Worm (Caenorhabditis elegans) whole organism, midembryonic: ENCODE data around the gene srsx-30.

ENCODE experiments used
- T22C8.4 ChIP-seq: fragments of 200-800 bp; sonication (Bioruptor generic); IDR thresholded peaks from 2 replicates; pipeline ENCODE4 v1.3.6; 2022; ENCODE audit warnings: missing genetic modification characterization, missing compliant biosample characterization
- cog-1 ChIP-seq: sonication (generic microtip); optimal IDR thresholded peaks from 2 replicates; lab custom pipeline; 2016; ENCODE audit warnings: missing genetic modification characterization, missing compliant biosample characterization
- flt-1 ChIP-seq: fragments of 200-800 bp; sonication (Bioruptor generic); IDR thresholded peaks from 2 replicates; pipeline ENCODE4 v1.3.6; 2022; ENCODE audit warnings: missing genetic modification characterization, missing compliant biosample characterization
- klf-2 ChIP-seq: fragments of 200-800 bp; sonication (Bioruptor generic); conservative IDR thresholded peaks from 2 replicates; pipeline ENCODE4 v1.3.6; 2022; ENCODE audit warnings: missing genetic modification reagents, missing genetic modification characterization, missing compliant biosample characterization
- med-1 ChIP-seq: sonication (generic microtip); optimal IDR thresholded peaks from 2 replicates; lab custom pipeline; 2017; ENCODE audit warnings: missing genetic modification characterization, mild to moderate bottlenecking, missing compliant biosample characterization, antibody characterized with exemption, missing genetic modification reagents; ENCODE audit not compliant: insufficient read depth
- ref-1 ChIP-seq: fragments of 200-800 bp; sonication (Bioruptor generic); conservative IDR thresholded peaks from 2 replicates; pipeline ENCODE4 v1.3.6; 2022; ENCODE audit warnings: missing genetic modification reagents, missing genetic modification characterization, missing compliant biosample characterization
- tab-1 ChIP-seq: fragments of 200-800 bp; sonication (Bioruptor generic); IDR thresholded peaks from 2 replicates; pipeline ENCODE4 v1.3.6; 2022; ENCODE audit warnings: missing genetic modification characterization, missing compliant biosample characterization
- ztf-23 ChIP-seq: fragments of 200-800 bp; sonication (Bioruptor generic); IDR thresholded peaks from 2 replicates; pipeline ENCODE4 v1.3.6; 2022; ENCODE audit warnings: missing genetic modification reagents, missing genetic modification characterization, missing compliant biosample characterization
- ztf-29 ChIP-seq: fragments of 200-800 bp; sonication (Bioruptor generic); IDR thresholded peaks from 2 replicates; pipeline ENCODE4 v1.3.6; 2022; ENCODE audit warnings: missing genetic modification reagents, missing genetic modification characterization, missing compliant biosample characterization

srsx-30 gene

DNA sequence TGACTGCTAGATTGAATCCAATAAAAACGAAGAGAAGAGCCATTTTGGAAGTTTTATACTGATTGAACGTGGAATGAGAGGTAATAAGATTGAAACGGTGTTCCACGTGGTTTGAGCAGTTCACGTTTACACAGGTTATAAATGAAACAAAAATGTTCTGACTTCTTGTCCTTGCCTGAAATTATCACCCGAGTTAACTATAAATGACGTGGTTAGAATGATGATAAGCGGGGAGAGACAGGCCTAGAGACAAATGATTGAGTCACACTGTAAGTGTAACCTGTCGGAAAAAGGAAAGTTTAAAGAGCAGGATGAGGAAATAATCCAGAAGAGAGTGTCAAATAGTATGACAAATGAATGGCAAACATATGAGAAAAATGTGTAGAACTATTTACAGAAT, 2.3 kb downstream of the srsx-30 start, which contains the start of gene C51E3.10:
TSS of gene C51E3.10 (minus strand) at position 181 of the 400 bp plus-strand sequence.
- TF ChIP-seq flt-1 (GFP tag; lab: Robert Waterston, UW) (no peak), klf-2 (GFP tag; lab: Robert Waterston, UW) (no peak), tab-1 (GFP tag; lab: Robert Waterston, UW) (no peak), ztf-29 (GFP tag; lab: Robert Waterston, UW) (no peak), T22C8.4 (GFP tag; lab: Robert Waterston, UW) (no peak), cog-1 (no peak), med-1 (GFP tag; lab: Kevin White, UChicago) (no peak), ref-1 (GFP tag; lab: Robert Waterston, UW) (no peak), ztf-23 (no peak)

DNA sequence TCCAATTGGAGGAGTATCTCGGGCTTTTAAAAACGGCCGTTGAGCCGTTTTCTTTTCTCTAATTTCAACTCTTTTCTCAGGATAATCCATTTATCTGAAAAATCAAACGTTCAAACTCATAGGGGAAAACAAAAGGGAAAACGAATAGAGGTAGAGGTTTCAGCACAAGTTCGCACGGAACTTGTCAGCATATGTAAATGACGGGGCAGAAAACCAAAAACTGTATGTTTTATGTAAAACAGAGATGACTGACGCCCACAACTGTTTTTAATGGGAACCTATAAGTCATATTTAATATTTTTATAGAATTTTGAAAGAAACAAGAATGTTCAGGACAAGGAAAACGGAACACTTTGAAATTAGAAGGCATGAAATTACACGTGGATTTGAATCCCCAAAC, 7.7 kb downstream of the srsx-30 start, which contains the start of gene C51E3.6:
TSS of gene C51E3.6 (minus strand) at position 101 of the 400 bp plus-strand sequence.
- TF ChIP-seq ztf-29 (GFP tag; lab: Robert Waterston, UW) (no peak), med-1 (GFP tag; lab: Kevin White, UChicago) (no peak), T22C8.4 (GFP tag; lab: Robert Waterston, UW) (no peak), ztf-23 (no peak)

ce11 chrV:10168870-10169269, 10.2 kb downstream of the srsx-30 start:
- TF ChIP-seq tab-1 (GFP tag; lab: Robert Waterston, UW): no peak
- TF ChIP-seq klf-2 (GFP tag; lab: Robert Waterston, UW): no peak
- no peak for TF ChIP-seq flt-1 (GFP tag; lab: Robert Waterston, UW)
- TF ChIP-seq ztf-29 (GFP tag; lab: Robert Waterston, UW): no peak
- TF ChIP-seq cog-1: no peak
- TF ChIP-seq ref-1 (GFP tag; lab: Robert Waterston, UW): no peak
- TF ChIP-seq T22C8.4 (GFP tag; lab: Robert Waterston, UW): no peak
- TF ChIP-seq med-1 (GFP tag; lab: Kevin White, UChicago): no peak
- no peak for TF ChIP-seq ztf-23

- TF ChIP-seq ztf-23 (no peak), cog-1 (no peak), flt-1 (GFP tag; lab: Robert Waterston, UW) (no peak), tab-1 (GFP tag; lab: Robert Waterston, UW) (no peak), ztf-29 (GFP tag; lab: Robert Waterston, UW) (no peak), klf-2 (GFP tag; lab: Robert Waterston, UW) (no peak), med-1 (GFP tag; lab: Kevin White, UChicago) (no peak), ref-1 (GFP tag; lab: Robert Waterston, UW) (no peak), T22C8.4 (GFP tag; lab: Robert Waterston, UW) (no peak)
Measured at ce11 chrV:10173653-10174052, 15.0 kb downstream of the srsx-30 start, which contains the start of gene egl-3. TSS of gene egl-3 (minus strand) at chrV:10173753.

DNA sequence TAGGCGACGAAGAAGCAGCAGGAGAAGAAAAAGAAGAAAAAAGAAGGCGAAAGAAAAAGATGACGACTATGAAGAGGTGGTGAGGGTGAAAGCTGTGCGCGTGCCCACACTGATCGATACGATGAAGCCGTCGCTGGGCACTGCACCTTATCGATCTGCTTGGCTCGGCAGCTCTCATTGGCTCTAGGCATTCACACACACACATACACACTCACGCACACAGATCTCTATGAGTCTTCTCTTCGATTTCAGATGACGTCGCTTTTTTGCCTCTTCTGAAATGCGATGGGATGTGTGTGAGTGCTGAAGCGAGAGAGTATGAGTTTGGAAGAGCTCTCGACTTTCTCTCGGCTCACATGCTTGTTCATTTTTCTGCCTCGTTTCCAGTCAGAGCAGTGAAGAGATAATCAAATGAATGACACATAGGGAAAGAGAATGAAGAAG, 16.0 kb downstream of the srsx-30 start:
- TF ChIP-seq T22C8.4 (GFP tag; lab: Robert Waterston, UW) (peak; percentile 79), cog-1 (no peak)

DNA sequence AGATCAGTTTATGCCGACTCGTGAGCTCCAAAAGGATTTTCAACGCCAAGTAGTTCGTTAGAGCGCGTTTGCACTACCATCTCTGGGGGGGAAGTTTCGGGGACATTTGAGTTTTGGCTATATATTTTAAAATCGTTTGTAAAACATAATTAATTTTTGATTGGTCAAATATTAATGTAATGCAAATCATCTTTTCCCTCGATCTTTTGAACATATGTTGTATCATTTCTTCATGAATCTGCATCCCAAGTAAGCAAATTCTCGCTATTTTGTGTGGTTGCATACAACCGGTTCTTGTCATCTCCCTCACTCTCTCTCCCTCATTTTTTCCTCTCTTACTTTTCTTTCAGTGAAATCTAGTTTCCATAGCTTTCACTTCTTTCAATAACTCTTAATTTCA, 19.5 kb downstream of the srsx-30 start:
- no peak for TF ChIP-seq T22C8.4 (GFP tag; lab: Robert Waterston, UW)
- no peak for TF ChIP-seq flt-1 (GFP tag; lab: Robert Waterston, UW)
- TF ChIP-seq cog-1: peak; percentile 46
- TF ChIP-seq med-1 (GFP tag; lab: Kevin White, UChicago): no peak

ce11 chrV:10179235-10179634, 20.6 kb downstream of the srsx-30 start, which contains the start of gene cul-5:
TSS of gene cul-5 (plus strand) at chrV:10179535.
- no peak for TF ChIP-seq ztf-23
- TF ChIP-seq tab-1 (GFP tag; lab: Robert Waterston, UW): no peak
- no peak for TF ChIP-seq T22C8.4 (GFP tag; lab: Robert Waterston, UW)
- no peak for TF ChIP-seq ref-1 (GFP tag; lab: Robert Waterston, UW)
- no peak for TF ChIP-seq cog-1
- no peak for TF ChIP-seq klf-2 (GFP tag; lab: Robert Waterston, UW)
- TF ChIP-seq flt-1 (GFP tag; lab: Robert Waterston, UW): no peak
- TF ChIP-seq ztf-29 (GFP tag; lab: Robert Waterston, UW): no peak
- TF ChIP-seq med-1 (GFP tag; lab: Kevin White, UChicago): no peak

DNA sequence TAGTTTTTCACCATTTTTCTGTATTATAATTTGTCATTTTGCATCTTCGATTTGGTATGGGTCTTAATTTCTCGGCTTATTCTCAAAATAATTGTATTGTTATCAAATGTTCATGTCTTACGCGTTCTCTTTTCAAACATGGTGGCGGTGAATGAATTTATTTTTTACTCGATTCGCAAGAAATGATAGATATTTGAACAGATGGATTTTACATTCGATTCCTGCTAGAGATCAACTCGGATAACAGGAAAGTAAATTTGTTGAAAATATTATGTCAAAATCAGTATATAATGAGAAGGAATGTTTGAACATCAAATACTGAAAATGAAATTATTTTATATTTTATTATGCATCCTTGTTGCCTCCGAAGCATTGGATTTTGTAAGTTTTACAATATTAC, 24.4 kb downstream of the srsx-30 start, which contains the start of gene ZK856.4:
TSS of gene ZK856.4 (plus strand) at position 301 of the 400 bp plus-strand sequence.
- no peak for TF ChIP-seq ref-1 (GFP tag; lab: Robert Waterston, UW)

DNA sequence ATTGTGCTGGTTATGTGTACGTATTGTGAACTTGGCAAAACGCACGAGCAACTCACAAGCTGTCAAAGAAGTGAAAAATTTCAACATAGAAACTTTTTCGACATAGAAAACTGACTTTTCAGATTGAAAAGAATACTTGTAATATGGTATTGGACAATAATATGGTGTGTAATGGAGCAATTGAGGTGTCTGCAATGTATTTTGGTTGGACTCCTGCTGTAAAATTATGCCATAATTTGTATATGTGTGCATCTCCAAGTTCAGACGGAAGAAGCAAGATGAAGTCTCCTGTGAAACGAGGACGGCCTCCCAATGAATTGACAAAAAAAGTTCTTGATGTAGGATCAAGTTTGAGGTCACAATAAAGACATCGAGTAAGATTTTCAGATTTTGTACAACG, 25.2 kb downstream of the srsx-30 start:
- TF ChIP-seq med-1 (GFP tag; lab: Kevin White, UChicago): no peak
- no peak for TF ChIP-seq flt-1 (GFP tag; lab: Robert Waterston, UW)
- TF ChIP-seq cog-1: no peak
- no peak for TF ChIP-seq T22C8.4 (GFP tag; lab: Robert Waterston, UW)
- no peak for TF ChIP-seq ref-1 (GFP tag; lab: Robert Waterston, UW)
- TF ChIP-seq tab-1 (GFP tag; lab: Robert Waterston, UW): no peak
- no peak for TF ChIP-seq klf-2 (GFP tag; lab: Robert Waterston, UW)
- no peak for TF ChIP-seq ztf-29 (GFP tag; lab: Robert Waterston, UW)
- no peak for TF ChIP-seq ztf-23

ce11 chrV:10185719-10186118, 27.1 kb downstream of the srsx-30 start, which contains the start of gene ZK856.18:
TSS of gene ZK856.18 (minus strand) at chrV:10186007.
- no peak for TF ChIP-seq klf-2 (GFP tag; lab: Robert Waterston, UW)
- no peak for TF ChIP-seq ztf-29 (GFP tag; lab: Robert Waterston, UW)
